Worm (Caenorhabditis elegans): Measurements from ENCODE around the gene srxa-11.

Gene srxa-11

ce11 chrV:13946385-13947019 lies 22.6 kb downstream of the srxa-11 start, which contains the start of the genes srx-10 and clec-226:
Gene srx-10, minus strand, starts transcription at chrV:13946485.
Gene clec-226, plus strand, starts transcription at chrV:13946969.
- no peak for TF ChIP-seq nhr-77 (tag; optimal IDR thresholded peaks at IDR 0.05)
- TF ChIP-seq unc-55 (GFP tag; optimal IDR thresholded peaks at IDR 0.05) = no peak
- no peak for TF ChIP-seq fos-1 (tag; optimal IDR thresholded peaks at IDR 0.05)
- TF ChIP-seq crh-2 (tag; optimal IDR thresholded peaks at IDR 0.05) = no peak
- TF ChIP-seq ama-1 (optimal IDR thresholded peaks at IDR 0.05) = no peak
- TF ChIP-seq unc-39 (tag; optimal IDR thresholded peaks at IDR 0.05) = no peak
- TF ChIP-seq ceh-16 (tag; optimal IDR thresholded peaks at IDR 0.05) = no peak
- TF ChIP-seq nhr-10 (tag; optimal IDR thresholded peaks at IDR 0.05) = no peak
- no peak for TF ChIP-seq nhr-237 (tag; optimal IDR thresholded peaks at IDR 0.05)
- TF ChIP-seq nhr-23 (tag; optimal IDR thresholded peaks at IDR 0.05) = no peak
- no peak for TF ChIP-seq Y55F3AM.14 (GFP tag; optimal IDR thresholded peaks at IDR 0.05)
- TF ChIP-seq gmeb-1 (tag; optimal IDR thresholded peaks at IDR 0.05) = no peak
- TF ChIP-seq mdl-1 (tag; optimal IDR thresholded peaks at IDR 0.05) = no peak
- TF ChIP-seq nhr-129 (tag; optimal IDR thresholded peaks at IDR 0.05) = no peak
- TF ChIP-seq blmp-1 (tag; optimal IDR thresholded peaks at IDR 0.05; ENCODE audit: insufficient read depth) = no peak
- TF ChIP-seq elt-1 (tag; optimal IDR thresholded peaks at IDR 0.05) = no peak
- TF ChIP-seq zag-1 (tag; optimal IDR thresholded peaks at IDR 0.05) = no peak
- no peak for TF ChIP-seq lin-13 (GFP tag; optimal IDR thresholded peaks at IDR 0.05)

ce11 chrV:13949010-13949409 lies 25.1 kb downstream of the srxa-11 start, which contains the start of gene R10D12.6:
Gene R10D12.6, plus strand, starts transcription at chrV:13949310.
- TF ChIP-seq fos-1 (tag; optimal IDR thresholded peaks at IDR 0.05) (peak; percentile 27), nhr-10 (tag; optimal IDR thresholded peaks at IDR 0.05) (no peak), gmeb-1 (tag; optimal IDR thresholded peaks at IDR 0.05) (no peak)

- TF ChIP-seq nhr-21 (tag; optimal IDR thresholded peaks at IDR 0.05) (no peak), elt-1 (tag; optimal IDR thresholded peaks at IDR 0.05) (no peak), fos-1 (tag; optimal IDR thresholded peaks at IDR 0.05) (no peak), zag-1 (tag; optimal IDR thresholded peaks at IDR 0.05) (no peak)
Observed at ce11 chrV:13949752-13950151, 25.8 kb downstream of the srxa-11 start, which contains the start of gene R10D12.7. Gene R10D12.7, plus strand, starts transcription at chrV:13950052.

ce11 chrV:13953191-13953590 lies 29.2 kb downstream of the srxa-11 start, which contains the start of gene R10D12.8:
Gene R10D12.8, minus strand, starts transcription at chrV:13953291.
- TF ChIP-seq nhr-25 (tag; optimal IDR thresholded peaks at IDR 0.05) = no peak
- no peak for TF ChIP-seq Y55F3AM.14 (GFP tag; optimal IDR thresholded peaks at IDR 0.05)
- no peak for TF ChIP-seq ama-1 (optimal IDR thresholded peaks at IDR 0.05)
- TF ChIP-seq fos-1 (tag; optimal IDR thresholded peaks at IDR 0.05) = no peak
- no peak for TF ChIP-seq lsy-2 (tag; optimal IDR thresholded peaks at IDR 0.05)
- no peak for TF ChIP-seq C34F6.9 (tag; optimal IDR thresholded peaks at IDR 0.05)
- TF ChIP-seq nhr-6 (tag; optimal IDR thresholded peaks at IDR 0.05) = no peak
- TF ChIP-seq ceh-16 (tag; optimal IDR thresholded peaks at IDR 0.05) = no peak
- no peak for TF ChIP-seq elt-3 (tag; optimal IDR thresholded peaks at IDR 0.05)

ce11 chrV:13954056-13954455 lies 30.1 kb downstream of the srxa-11 start, which contains the start of gene swt-6:
Gene swt-6, plus strand, starts transcription at chrV:13954356.
- TF ChIP-seq ama-1 (optimal IDR thresholded peaks at IDR 0.05) (no peak), egl-27 (tag; optimal IDR thresholded peaks at IDR 0.05) (no peak), snpc-4 (tag; optimal IDR thresholded peaks at IDR 0.05) (no peak), lsy-2 (tag; optimal IDR thresholded peaks at IDR 0.05) (no peak)

ce11 chrV:13955370-13956089 lies 31.6 kb downstream of the srxa-11 start:
- no peak for TF ChIP-seq unc-55 (GFP tag; optimal IDR thresholded peaks at IDR 0.05)
- no peak for TF ChIP-seq egl-27 (tag; optimal IDR thresholded peaks at IDR 0.05)
- TF ChIP-seq nhr-77 (tag; optimal IDR thresholded peaks at IDR 0.05) = no peak
- TF ChIP-seq fos-1 (tag; optimal IDR thresholded peaks at IDR 0.05) = no peak
- TF ChIP-seq skn-1 (tag; optimal IDR thresholded peaks at IDR 0.05) = no peak
- no peak for TF ChIP-seq nhr-25 (tag; optimal IDR thresholded peaks at IDR 0.05)
- no peak for TF ChIP-seq blmp-1 (tag; optimal IDR thresholded peaks at IDR 0.05; ENCODE audit: insufficient read depth)
- no peak for TF ChIP-seq alr-1 (tag; optimal IDR thresholded peaks at IDR 0.05)
- TF ChIP-seq R02D3.7 (tag; optimal IDR thresholded peaks at IDR 0.05) = no peak
- TF ChIP-seq unc-62 (GFP tag; optimal IDR thresholded peaks at IDR 0.05) = no peak
- TF ChIP-seq nhr-6 (tag; optimal IDR thresholded peaks at IDR 0.05) = no peak
- TF ChIP-seq Y55F3AM.14 (GFP tag; optimal IDR thresholded peaks at IDR 0.05) = no peak
- no peak for TF ChIP-seq dmd-4 (tag; optimal IDR thresholded peaks at IDR 0.05)
- no peak for TF ChIP-seq lsy-2 (tag; optimal IDR thresholded peaks at IDR 0.05)
- TF ChIP-seq ceh-16 (tag; optimal IDR thresholded peaks at IDR 0.05) = no peak
- TF ChIP-seq nhr-21 (tag; optimal IDR thresholded peaks at IDR 0.05) = no peak
- no peak for TF ChIP-seq sma-3 (GFP tag; optimal IDR thresholded peaks at IDR 0.05)
- TF ChIP-seq nhr-10 (tag; optimal IDR thresholded peaks at IDR 0.05) = no peak
- no peak for TF ChIP-seq ztf-4 (tag; optimal IDR thresholded peaks at IDR 0.05)

Measured in whole organism, L2 larva.